Fruit fly (Drosophila melanogaster): ENCODE data around the gene Crag.

Gene Crag

DNA sequence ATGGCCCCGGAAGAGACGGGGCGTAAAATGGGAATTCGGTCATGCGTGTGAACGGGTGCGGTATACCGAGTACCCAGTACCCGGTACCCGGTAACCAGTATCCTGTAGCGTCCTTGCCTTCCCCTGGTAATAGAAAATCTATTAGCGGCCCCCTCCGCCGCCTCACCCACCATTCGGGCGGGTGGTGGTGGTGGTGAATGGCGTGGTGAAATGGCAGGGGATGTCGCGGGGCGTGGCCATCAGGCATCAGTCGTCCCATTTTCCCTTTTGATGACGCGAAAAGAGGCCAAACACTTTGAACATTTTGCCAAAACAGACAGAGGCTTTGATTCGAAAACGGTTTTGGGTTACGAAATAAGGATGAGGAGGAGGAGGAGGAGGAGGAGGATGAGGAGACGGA, 16.1 kb downstream of the Crag start:
- TF ChIP-seq psq (optimal IDR thresholded peaks at IDR 0.05), result no peak

DNA sequence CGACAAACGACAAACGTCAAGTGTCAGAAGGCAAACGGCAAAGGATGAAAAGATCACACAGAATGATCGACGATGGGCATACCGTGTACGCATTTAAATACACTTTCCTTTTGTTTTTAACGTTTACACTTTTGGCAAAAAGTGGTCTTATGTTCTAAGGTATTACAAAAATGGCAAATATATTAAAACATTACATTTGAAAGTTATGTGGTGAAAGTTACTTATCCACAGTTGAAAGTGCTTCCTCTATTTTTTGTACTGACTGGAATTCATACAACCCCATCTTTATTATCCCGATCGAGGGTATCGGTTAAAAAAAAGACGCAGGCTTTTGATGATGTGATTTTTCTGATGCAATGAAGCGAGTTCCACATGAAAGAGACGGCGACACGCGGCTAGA, 24.4 kb downstream of the Crag start:
- TF ChIP-seq pan (optimal IDR thresholded peaks at IDR 0.05) (no peak), CG8478 (optimal IDR thresholded peaks at IDR 0.05) (no peak), Dll (optimal IDR thresholded peaks at IDR 0.05) (no peak), usp (GFP tag; optimal IDR thresholded peaks at IDR 0.05) (no peak), psq (optimal IDR thresholded peaks at IDR 0.05) (no peak), EcR (GFP tag; optimal IDR thresholded peaks at IDR 0.05) (no peak)

DNA sequence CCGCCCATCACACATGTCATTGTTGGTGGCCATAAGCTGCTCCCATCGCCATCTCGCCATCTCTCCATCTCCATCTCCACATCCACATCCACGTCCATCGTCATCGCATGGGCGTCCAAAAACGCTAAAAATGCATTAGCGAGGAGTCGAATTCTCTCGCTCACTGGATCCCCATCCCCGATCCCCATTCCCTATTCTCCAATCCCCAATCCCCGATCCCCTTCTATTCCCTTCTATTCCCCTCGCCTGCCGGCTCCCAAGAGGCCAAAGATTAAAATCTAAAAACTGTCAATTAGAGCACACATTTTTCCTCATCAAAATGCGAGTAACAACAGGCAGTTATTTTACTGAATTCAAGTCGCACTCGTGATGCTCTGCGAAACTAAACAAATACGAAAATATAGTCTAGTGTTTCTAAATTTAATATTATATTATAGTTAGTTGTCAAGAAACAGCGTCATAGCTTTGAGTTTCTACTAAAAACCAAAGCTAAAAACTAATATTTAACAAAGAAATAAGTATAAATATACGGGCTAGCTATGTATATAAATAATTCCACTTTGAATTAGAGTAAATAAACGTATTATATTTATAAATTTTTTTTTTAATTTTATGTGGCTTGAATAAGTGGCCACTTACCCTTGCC, 25.1 kb downstream of the Crag start:
- TF ChIP-seq psq (optimal IDR thresholded peaks at IDR 0.05) (no peak), usp (GFP tag; optimal IDR thresholded peaks at IDR 0.05) (no peak), EcR (GFP tag; optimal IDR thresholded peaks at IDR 0.05) (no peak), pan (optimal IDR thresholded peaks at IDR 0.05) (no peak), Dll (optimal IDR thresholded peaks at IDR 0.05) (no peak), CG8478 (optimal IDR thresholded peaks at IDR 0.05) (no peak)

DNA sequence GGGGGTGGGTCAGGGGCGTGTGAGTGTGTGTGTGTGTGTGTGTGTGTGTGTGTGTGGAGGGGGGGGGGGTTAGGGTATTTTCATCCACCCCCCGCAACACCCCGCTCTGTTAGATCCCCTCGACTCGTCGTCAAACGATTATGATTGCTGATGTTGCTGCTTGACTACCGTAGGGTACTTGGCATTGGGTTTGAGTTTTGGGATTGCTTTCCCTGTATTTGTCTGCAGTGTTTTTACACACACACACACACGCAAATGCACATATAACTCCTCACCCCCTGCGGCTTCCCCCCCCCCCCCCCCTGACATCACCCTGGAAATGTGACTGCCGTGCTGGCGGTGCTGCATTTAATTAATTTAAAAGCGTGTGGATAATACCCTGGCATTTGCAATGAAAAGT, 30.6 kb downstream of the Crag start:
- TF ChIP-seq pan (optimal IDR thresholded peaks at IDR 0.05) (no peak), CG8478 (optimal IDR thresholded peaks at IDR 0.05) (no peak), Dll (optimal IDR thresholded peaks at IDR 0.05) (no peak), EcR (GFP tag; optimal IDR thresholded peaks at IDR 0.05) (no peak), psq (optimal IDR thresholded peaks at IDR 0.05) (no peak), usp (GFP tag; optimal IDR thresholded peaks at IDR 0.05) (no peak)

DNA sequence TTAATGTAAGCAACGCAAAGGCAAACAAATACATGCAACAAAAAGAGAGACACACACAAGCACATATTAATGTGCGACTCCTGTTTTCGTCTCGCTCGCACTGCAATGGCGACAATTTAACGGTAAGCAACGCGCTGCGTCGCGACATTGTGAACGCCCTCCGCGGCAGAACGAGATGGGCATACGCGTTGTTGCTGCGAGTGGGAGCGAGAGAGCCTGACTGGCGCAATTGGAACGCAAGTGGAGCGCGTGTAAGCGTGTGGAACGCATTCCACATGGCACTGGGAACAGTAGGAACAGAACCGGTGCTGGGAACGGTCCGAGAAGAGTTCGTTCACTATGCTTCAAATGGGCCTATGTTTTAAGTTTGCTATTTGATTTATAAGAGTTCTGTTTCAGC, 33.0 kb downstream of the Crag start:
- TF ChIP-seq CG8478 (optimal IDR thresholded peaks at IDR 0.05), result peak; percentile 92
- TF ChIP-seq psq (optimal IDR thresholded peaks at IDR 0.05), result no peak
- no peak for TF ChIP-seq pan (optimal IDR thresholded peaks at IDR 0.05)
- TF ChIP-seq Dll (optimal IDR thresholded peaks at IDR 0.05), result peak; percentile 51

DNA sequence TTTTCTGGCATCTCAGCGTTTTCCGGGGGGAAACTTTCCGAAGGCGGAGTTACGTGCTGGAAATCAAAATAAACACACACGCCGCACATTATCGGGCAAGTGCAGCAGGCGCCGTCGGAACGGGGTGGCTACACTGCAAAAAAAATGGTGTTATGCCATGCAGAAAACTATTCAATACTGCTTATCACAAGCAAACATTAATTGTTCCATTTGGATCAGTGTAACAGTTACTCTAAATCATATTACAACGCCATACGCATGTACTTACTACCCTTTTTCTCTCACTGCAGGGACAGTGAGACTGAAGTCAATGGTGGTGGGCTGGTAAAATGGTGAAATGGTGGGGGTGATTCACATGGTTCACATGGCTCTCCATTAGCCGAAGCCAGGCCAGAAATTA, 35.3 kb downstream of the Crag start:
- TF ChIP-seq pan (optimal IDR thresholded peaks at IDR 0.05) (no peak), CG8478 (optimal IDR thresholded peaks at IDR 0.05) (no peak), Dll (optimal IDR thresholded peaks at IDR 0.05) (no peak), psq (optimal IDR thresholded peaks at IDR 0.05) (no peak)

dm6 chrX:8634789-8635188, 43.0 kb downstream of the Crag start:
- TF ChIP-seq CG8478 (optimal IDR thresholded peaks at IDR 0.05), result no peak

- no peak for TF ChIP-seq psq (optimal IDR thresholded peaks at IDR 0.05)
- no peak for TF ChIP-seq CG8478 (optimal IDR thresholded peaks at IDR 0.05)
- no peak for TF ChIP-seq pan (optimal IDR thresholded peaks at IDR 0.05)
- no peak for TF ChIP-seq EcR (GFP tag; optimal IDR thresholded peaks at IDR 0.05)
- TF ChIP-seq usp (GFP tag; optimal IDR thresholded peaks at IDR 0.05), result no peak
- TF ChIP-seq Dll (optimal IDR thresholded peaks at IDR 0.05), result no peak
Observed at dm6 chrX:8636114-8636929, 44.5 kb downstream of the Crag start.

DNA sequence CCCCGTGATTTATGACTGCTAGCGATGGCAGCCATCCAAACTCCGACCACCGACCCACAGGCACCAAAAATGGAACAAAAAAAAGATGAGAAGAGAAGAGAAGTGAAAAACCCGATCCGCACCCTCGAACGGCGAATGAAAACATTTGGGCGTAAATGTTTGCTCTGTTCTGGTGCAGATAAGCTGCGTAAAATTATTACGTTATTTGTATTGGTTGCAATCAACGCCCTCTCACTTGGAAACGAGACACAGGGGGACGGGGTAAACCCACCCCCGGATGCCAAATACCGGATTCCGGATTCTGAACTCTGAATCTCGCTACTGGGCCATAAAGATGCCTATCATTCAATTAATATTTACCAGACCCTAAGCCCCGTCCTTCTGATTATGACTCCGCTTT, 45.2 kb downstream of the Crag start:
- TF ChIP-seq CG8478 (optimal IDR thresholded peaks at IDR 0.05) (no peak), pan (optimal IDR thresholded peaks at IDR 0.05) (no peak), EcR (GFP tag; optimal IDR thresholded peaks at IDR 0.05) (no peak), psq (optimal IDR thresholded peaks at IDR 0.05) (no peak), Dll (optimal IDR thresholded peaks at IDR 0.05) (no peak), usp (GFP tag; optimal IDR thresholded peaks at IDR 0.05) (no peak)

- TF ChIP-seq psq (optimal IDR thresholded peaks at IDR 0.05) (no peak), Dll (optimal IDR thresholded peaks at IDR 0.05) (no peak), CG8478 (optimal IDR thresholded peaks at IDR 0.05) (no peak), EcR (GFP tag; optimal IDR thresholded peaks at IDR 0.05) (no peak), usp (GFP tag; optimal IDR thresholded peaks at IDR 0.05) (no peak), pan (optimal IDR thresholded peaks at IDR 0.05) (no peak)
Observed at dm6 chrX:8640636-8641216, 48.9 kb downstream of the Crag start.

DNA sequence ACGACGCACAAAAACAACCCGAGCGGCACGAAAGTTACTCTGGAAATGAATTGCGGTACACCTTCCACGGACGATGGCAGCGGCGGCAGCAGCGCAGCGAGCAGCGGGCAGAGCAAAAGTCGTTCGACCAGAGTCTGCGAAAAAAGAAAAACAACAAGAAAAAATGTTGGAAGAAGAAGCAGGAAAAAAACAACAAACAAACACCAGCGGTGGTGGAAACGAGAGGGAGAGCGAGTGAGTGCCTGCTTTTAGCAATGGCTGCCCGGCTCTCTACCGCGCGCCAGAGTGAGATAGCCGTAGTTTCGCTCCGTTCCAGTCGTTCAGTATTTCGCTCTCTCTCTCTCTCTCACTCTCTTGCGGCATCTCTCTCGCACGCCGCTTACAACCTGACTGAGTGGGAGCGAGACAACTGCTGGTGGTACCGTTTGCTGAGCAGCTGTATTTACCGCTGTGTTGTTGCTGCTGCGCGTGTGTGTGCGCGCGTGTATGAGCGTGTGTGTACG, 58.9 kb downstream of the Crag start, which contains the start of gene oc:
Gene oc (minus strand): TSS at position 51 of the 503 bp plus-strand sequence.
- TF ChIP-seq psq (optimal IDR thresholded peaks at IDR 0.05), result no peak
- peak; percentile 7 for TF ChIP-seq Dll (optimal IDR thresholded peaks at IDR 0.05)
- TF ChIP-seq CG8478 (optimal IDR thresholded peaks at IDR 0.05), result peak; percentile 100
